Fruit fly (Drosophila melanogaster) whole organism, prepupa: Measurements from ENCODE around the gene CG44476.
A peak's percentile ranks its signal among the peaks of the same experiment; 100 is the strongest.

Experiments
- Blimp-1 ChIP-seq: fragments of 200-800 bp; sonication (Bioruptor generic); optimal IDR thresholded peaks from 3 replicates; lab custom pipeline; 2017; ENCODE audit warnings: missing biosample characterization, missing genetic modification characterization, mild to moderate bottlenecking, moderate library complexity, missing genetic modification reagents
- CG11902 ChIP-seq: fragments of 200-800 bp; sonication (Bioruptor generic); optimal IDR thresholded peaks from 3 replicates; lab custom pipeline; 2016; ENCODE audit warnings: missing biosample characterization, missing genetic modification characterization
- CG16779 ChIP-seq: fragments of 200-800 bp; sonication (Bioruptor generic); optimal IDR thresholded peaks from 3 replicates; lab custom pipeline; 2017; ENCODE audit warnings: missing biosample characterization, mild to moderate bottlenecking, missing genetic modification characterization
- CG6854 ChIP-seq: fragments of 200-800 bp; sonication (Bioruptor generic); optimal IDR thresholded peaks from 2 replicates; lab custom pipeline; 2017; ENCODE audit warnings: missing biosample characterization, mild to moderate bottlenecking, missing genetic modification characterization
- CG8319 ChIP-seq: fragments of 200-800 bp; sonication (Bioruptor generic); optimal IDR thresholded peaks from 3 replicates; lab custom pipeline; 2016; ENCODE audit warnings: missing biosample characterization, missing genetic modification characterization
- Gug ChIP-seq: fragments of 200-800 bp; sonication (Bioruptor generic); IDR thresholded peaks from 2 replicates; pipeline ENCODE4 v1.3.6; 2022; ENCODE audit warnings: missing biosample characterization, missing genetic modification characterization
- Sox102F ChIP-seq: fragments of 200-800 bp; sonication (Bioruptor generic); optimal IDR thresholded peaks from 2 replicates; lab custom pipeline; 2016; ENCODE audit warnings: missing biosample characterization, mild to moderate bottlenecking, missing genetic modification characterization

dm6 chr2L:18141471-18142345 lies 28.7 kb upstream of the CG44476 start:
- TF ChIP-seq CG8319, result peak; percentile 51
- peak; percentile 39 for TF ChIP-seq Blimp-1
- peak; percentile 70 for TF ChIP-seq CG6854
- TF ChIP-seq Sox102F (GFP tag; lab: Kevin White, UChicago), result peak; percentile 78
- peak; percentile 50; the same call in 1 of the 2 replicates for TF ChIP-seq Gug (GFP tag; lab: Robert Waterston, UW)
- TF ChIP-seq CG11902, result peak; percentile 25
- peak; percentile 50 for TF ChIP-seq CG16779
